Worm (Caenorhabditis elegans) whole organism, mixed stage, embryonic: ENCODE measurements around the gene srbc-84.

Experiments used
- lin-32 ChIP-seq: fragments of 200-800 bp; sonication (Bioruptor generic); optimal IDR thresholded peaks from 2 replicates; lab custom pipeline; 2018; ENCODE audit warnings: mild to moderate bottlenecking, missing genetic modification characterization, missing compliant biosample characterization
- mep-1 ChIP-seq: fragments of 150-350 bp; optimal IDR thresholded peaks from 2 replicates; lab custom pipeline; 2017; ENCODE audit warnings: missing biosample characterization, missing genetic modification reagents, missing genetic modification characterization, inconsistent platforms
- nhr-2 ChIP-seq: fragments of 150-350 bp; optimal IDR thresholded peaks from 2 replicates; lab custom pipeline; 2014; ENCODE audit warnings: missing biosample characterization, missing genetic modification characterization
- nhr-28 ChIP-seq: fragments of 150-350 bp; optimal IDR thresholded peaks from 2 replicates; lab custom pipeline; 2014; ENCODE audit warnings: missing biosample characterization, missing genetic modification characterization
- nhr-76 ChIP-seq: sonication (generic microtip); optimal IDR thresholded peaks from 2 replicates; lab custom pipeline; 2017; ENCODE audit warnings: missing biosample characterization, missing genetic modification characterization
- pha-4 ChIP-seq: fragments of 150-350 bp; optimal IDR thresholded peaks from 2 replicates; lab custom pipeline; 2018; ENCODE audit warnings: missing biosample characterization, missing genetic modification reagents, missing genetic modification characterization
- sem-2 ChIP-seq: fragments of 200-800 bp; sonication (Bioruptor generic); optimal IDR thresholded peaks from 2 replicates; lab custom pipeline; 2018; ENCODE audit warnings: mild to moderate bottlenecking, missing genetic modification characterization, missing compliant biosample characterization
- snpc-4 ChIP-seq: fragments of 150-350 bp; optimal IDR thresholded peaks from 2 replicates; lab custom pipeline; 2014; ENCODE audit warnings: missing biosample characterization, missing genetic modification characterization
- sptf-1 ChIP-seq: sonication (generic microtip); optimal IDR thresholded peaks from 2 replicates; lab custom pipeline; 2017; ENCODE audit warnings: mild to moderate bottlenecking, missing genetic modification characterization, moderate library complexity, missing compliant biosample characterization
- unc-39 ChIP-seq: fragments of 150-350 bp; optimal IDR thresholded peaks from 2 replicates; lab custom pipeline; 2014; ENCODE audit warnings: missing biosample characterization, missing genetic modification characterization

- no peak for TF ChIP-seq unc-39 (tag; lab: Kevin White, UChicago)
- no peak for TF ChIP-seq mep-1 (tag; lab: Kevin White, UChicago)
- no peak for TF ChIP-seq nhr-76 (tag; lab: Kevin White, UChicago)
- TF ChIP-seq sptf-1 (tag; lab: Kevin White, UChicago) = no peak
- no peak for TF ChIP-seq lin-32 (GFP tag; lab: Kevin White, UChicago)
- TF ChIP-seq nhr-2 = no peak
- TF ChIP-seq snpc-4 (tag; lab: Kevin White, UChicago) = no peak
- TF ChIP-seq pha-4 (tag; lab: Kevin White, UChicago) = no peak
- TF ChIP-seq sem-2 (GFP tag; lab: Kevin White, UChicago) = no peak
- TF ChIP-seq nhr-28 = no peak
These were observed 43.5 kb downstream of the srbc-84 start, which contains the start of gene nhr-193 for ce11 chrV:16342258-16342618.
